Worm (Caenorhabditis elegans) whole organism, young adult: ENCODE measurements around the gene C34D4.10.

ENCODE experiments used
- B0019.2 ChIP-seq: fragments of 200-800 bp; sonication (Bioruptor generic); conservative IDR thresholded peaks from 2 replicates; pipeline ENCODE4 v1.3.6; 2022; ENCODE audit warnings: missing genetic modification reagents, missing genetic modification characterization, missing compliant biosample characterization
- B0035.1 ChIP-seq: sonication (generic microtip); optimal IDR thresholded peaks from 2 replicates; lab custom pipeline; 2016; ENCODE audit warnings: missing genetic modification characterization, mild to moderate bottlenecking, missing compliant biosample characterization, missing genotype, missing genetic modification reagents
- C17E4.6 ChIP-seq: fragments of 200-800 bp; sonication (Bioruptor generic); IDR thresholded peaks from 2 replicates; pipeline ENCODE4 v1.3.6; 2022; ENCODE audit warnings: missing genetic modification reagents, missing genetic modification characterization, missing compliant biosample characterization
- F10E7.11 ChIP-seq: sonication (generic microtip); optimal IDR thresholded peaks from 2 replicates; lab custom pipeline; 2017; ENCODE audit warnings: mild to moderate bottlenecking, missing genetic modification characterization, moderate library complexity, missing compliant biosample characterization
- F22D6.2 ChIP-seq: sonication (generic microtip); optimal IDR thresholded peaks from 2 replicates; lab custom pipeline; 2016; ENCODE audit warnings: mild to moderate bottlenecking, missing genetic modification characterization, missing compliant biosample characterization
- F39B2.1 ChIP-seq: fragments of 200-800 bp; sonication (Bioruptor generic); IDR thresholded peaks from 2 replicates; pipeline ENCODE4 v1.3.6; 2022; ENCODE audit warnings: missing genetic modification reagents, missing genetic modification characterization, missing compliant biosample characterization
- F55B11.4 ChIP-seq: sonication (generic microtip); optimal IDR thresholded peaks from 2 replicates; lab custom pipeline; 2016; ENCODE audit warnings: missing compliant biosample characterization, missing genetic modification characterization, borderline replicate concordance; ENCODE audit not compliant: insufficient read depth
- K11D2.4 ChIP-seq: fragments of 200-800 bp; sonication (Bioruptor generic); IDR thresholded peaks from 2 replicates; pipeline ENCODE4 v1.3.6; 2022; ENCODE audit warnings: missing genetic modification reagents, missing genetic modification characterization, missing compliant biosample characterization
- K12H6.12 ChIP-seq: fragments of 200-800 bp; sonication (Bioruptor generic); optimal IDR thresholded peaks from 2 replicates; lab custom pipeline; 2018; ENCODE audit warnings: mild to moderate bottlenecking, missing genetic modification characterization, missing compliant biosample characterization
- T07F8.4 ChIP-seq: sonication (generic microtip); optimal IDR thresholded peaks from 2 replicates; lab custom pipeline; 2016; ENCODE audit warnings: mild to moderate bottlenecking, missing genetic modification characterization, moderate library complexity, missing compliant biosample characterization
- Y67H2A.10 ChIP-seq: fragments of 200-800 bp; sonication (Bioruptor generic); conservative IDR thresholded peaks from 2 replicates; pipeline ENCODE4 v1.3.6; 2022; ENCODE audit warnings: missing genetic modification reagents, missing genetic modification characterization, missing compliant biosample characterization
- Y95B8A.8 ChIP-seq: fragments of 200-800 bp; sonication (Bioruptor generic); IDR thresholded peaks from 2 replicates; pipeline ENCODE4 v1.3.6; 2022; ENCODE audit warnings: missing genetic modification reagents, missing genetic modification characterization, missing compliant biosample characterization
- akir-1 ChIP-seq: fragments of 200-800 bp; sonication (Bioruptor generic); optimal IDR thresholded peaks from 2 replicates; lab custom pipeline; 2018; ENCODE audit warnings: mild to moderate bottlenecking, missing genetic modification characterization, moderate library complexity, missing compliant biosample characterization
- attf-5 ChIP-seq: fragments of 200-800 bp; sonication (Bioruptor generic); optimal IDR thresholded peaks from 2 replicates; lab custom pipeline; 2018; ENCODE audit warnings: mild to moderate bottlenecking, missing genetic modification characterization, missing compliant biosample characterization
- attf-6 ChIP-seq: fragments of 200-800 bp; sonication (Bioruptor generic); IDR thresholded peaks from 2 replicates; pipeline ENCODE4 v1.3.6; 2022; ENCODE audit warnings: missing genetic modification reagents, missing genetic modification characterization, missing compliant biosample characterization
- cebp-1 ChIP-seq, 2 experiments: fragments of 200-800 bp in 1 of 2; sonication (Bioruptor generic) in 1 of 2; sonication (generic microtip) in 1 of 2; IDR thresholded peaks in 1 of 2; optimal IDR thresholded peaks in 1 of 2; 2 replicates each; pipeline versions ENCODE4 v1.3.6 to Lab custom; 2017 to 2022; ENCODE audit warnings: missing compliant biosample characterization in 2 of 2, missing genetic modification characterization in 2 of 2, mild to moderate bottlenecking in 1 of 2, missing genetic modification reagents in 1 of 2, moderate library complexity in 1 of 2
- cebp-2 ChIP-seq: fragments of 200-800 bp; sonication (Bioruptor generic); IDR thresholded peaks from 2 replicates; pipeline ENCODE4 v1.3.6; 2022; ENCODE audit warnings: missing genetic modification characterization, missing compliant biosample characterization
- ceh-58 ChIP-seq: fragments of 200-800 bp; sonication (Bioruptor generic); IDR thresholded peaks from 2 replicates; pipeline ENCODE4 v1.3.6; 2022; ENCODE audit warnings: missing genetic modification characterization, missing compliant biosample characterization
- chd-7 ChIP-seq: sonication (generic microtip); optimal IDR thresholded peaks from 2 replicates; lab custom pipeline; 2016; ENCODE audit warnings: mild to moderate bottlenecking, missing genetic modification characterization, moderate library complexity, missing compliant biosample characterization
- die-1 ChIP-seq: sonication (generic microtip); optimal IDR thresholded peaks from 2 replicates; lab custom pipeline; 2016; ENCODE audit warnings: missing genotype, mild to moderate bottlenecking, missing genetic modification characterization, missing compliant biosample characterization
- ets-4 ChIP-seq: fragments of 200-800 bp; sonication (Bioruptor generic); optimal IDR thresholded peaks from 2 replicates; lab custom pipeline; 2018; ENCODE audit warnings: mild to moderate bottlenecking, missing genetic modification characterization, missing compliant biosample characterization
- hlh-12 ChIP-seq: sonication (generic microtip); optimal IDR thresholded peaks from 2 replicates; lab custom pipeline; 2016; ENCODE audit warnings: missing genetic modification characterization, missing compliant biosample characterization
- hmg-20 ChIP-seq: fragments of 200-800 bp; sonication (Bioruptor generic); IDR thresholded peaks from 2 replicates; pipeline ENCODE4 v1.3.6; 2022; ENCODE audit warnings: missing genetic modification reagents, missing genetic modification characterization, missing compliant biosample characterization
- hsf-1 ChIP-seq: fragments of 200-800 bp; sonication (Bioruptor generic); IDR thresholded peaks from 2 replicates; pipeline ENCODE4 v1.3.6; 2022; ENCODE audit warnings: missing genetic modification reagents, missing genetic modification characterization, missing compliant biosample characterization
- lin-54 ChIP-seq: fragments of 200-800 bp; sonication (Bioruptor generic); optimal IDR thresholded peaks from 2 replicates; lab custom pipeline; 2018; ENCODE audit warnings: mild to moderate bottlenecking, missing genetic modification characterization, missing compliant biosample characterization
- lsl-1 ChIP-seq: fragments of 200-800 bp; sonication (Bioruptor generic); optimal IDR thresholded peaks from 2 replicates; lab custom pipeline; 2018; ENCODE audit warnings: mild to moderate bottlenecking, missing genetic modification characterization, moderate library complexity, missing compliant biosample characterization
- madf-3 ChIP-seq: fragments of 200-800 bp; sonication (Bioruptor generic); IDR thresholded peaks from 2 replicates; pipeline ENCODE4 v1.3.6; 2022; ENCODE audit warnings: missing genetic modification reagents, missing genetic modification characterization, missing compliant biosample characterization
- mes-4 ChIP-seq: sonication (generic microtip); optimal IDR thresholded peaks from 2 replicates; lab custom pipeline; 2016; ENCODE audit warnings: missing genotype, missing genetic modification characterization, missing compliant biosample characterization
- nfya-2 ChIP-seq: fragments of 200-800 bp; sonication (Bioruptor generic); IDR thresholded peaks from 2 replicates; pipeline ENCODE4 v1.3.6; 2022; ENCODE audit warnings: missing genetic modification reagents, missing genetic modification characterization, missing compliant biosample characterization
- nfyb-1 ChIP-seq: fragments of 200-800 bp; sonication (Bioruptor generic); IDR thresholded peaks from 2 replicates; pipeline ENCODE4 v1.3.6; 2022; ENCODE audit warnings: missing genetic modification reagents, missing genetic modification characterization, missing compliant biosample characterization
- nhr-27 ChIP-seq: fragments of 200-800 bp; sonication (Bioruptor generic); optimal IDR thresholded peaks from 2 replicates; lab custom pipeline; 2018; ENCODE audit warnings: mild to moderate bottlenecking, missing genetic modification characterization, moderate library complexity, missing compliant biosample characterization
- nhr-80 ChIP-seq: sonication (generic microtip); optimal IDR thresholded peaks from 2 replicates; lab custom pipeline; 2016; ENCODE audit warnings: missing genetic modification characterization, missing compliant biosample characterization
- nhr-90 ChIP-seq: sonication (generic microtip); optimal IDR thresholded peaks from 2 replicates; lab custom pipeline; 2016; ENCODE audit warnings: missing genotype, mild to moderate bottlenecking, missing genetic modification characterization, missing compliant biosample characterization
- pbrm-1 ChIP-seq: fragments of 200-800 bp; sonication (Bioruptor generic); IDR thresholded peaks from 2 replicates; pipeline ENCODE4 v1.3.6; 2022; ENCODE audit warnings: missing genetic modification reagents, missing genetic modification characterization, missing compliant biosample characterization
- pha-4 ChIP-seq: fragments of 150-350 bp; sonication (generic microtip); optimal IDR thresholded peaks from 2 replicates; lab custom pipeline; 2014; ENCODE audit warnings: missing biosample characterization, missing genetic modification reagents, missing genetic modification characterization
- rcor-1 ChIP-seq: fragments of 200-800 bp; sonication (Bioruptor generic); IDR thresholded peaks from 2 replicates; pipeline ENCODE4 v1.3.6; 2022; ENCODE audit warnings: missing genetic modification reagents, missing genetic modification characterization, missing compliant biosample characterization
- sea-2 ChIP-seq: fragments of 200-800 bp; sonication (Bioruptor generic); IDR thresholded peaks from 2 replicates; pipeline ENCODE4 v1.3.6; 2022; ENCODE audit warnings: missing genetic modification characterization, missing compliant biosample characterization
- snpc-1.1 ChIP-seq: sonication (generic microtip); optimal IDR thresholded peaks from 2 replicates; lab custom pipeline; 2017; ENCODE audit warnings: missing genetic modification characterization, mild to moderate bottlenecking, missing compliant biosample characterization, antibody characterized with exemption, moderate library complexity, missing genotype, missing genetic modification reagents; ENCODE audit not compliant: insufficient read depth
- snpc-3.4 ChIP-seq: sonication (generic microtip); optimal IDR thresholded peaks from 2 replicates; lab custom pipeline; 2017; ENCODE audit warnings: missing genetic modification characterization, mild to moderate bottlenecking, missing compliant biosample characterization, antibody characterized with exemption, moderate library complexity, missing genotype, missing genetic modification reagents
- snpc-4 ChIP-seq, 5 experiments: fragments of 150-350 bp in 1 of 5; sonication (generic microtip) in 4 of 5; optimal IDR thresholded peaks; 2 replicates each; lab custom pipeline; 2014 to 2018; ENCODE audit warnings: missing genetic modification characterization in 5 of 5, missing biosample characterization in 3 of 5, antibody characterized with exemption in 2 of 5, mild to moderate bottlenecking in 2 of 5, missing compliant biosample characterization in 2 of 5, missing genotype in 2 of 5, moderate library complexity in 2 of 5, missing genetic modification reagents in 1 of 5
- somi-1 ChIP-seq: fragments of 200-800 bp; sonication (Bioruptor generic); optimal IDR thresholded peaks from 2 replicates; lab custom pipeline; 2018; ENCODE audit warnings: mild to moderate bottlenecking, missing genetic modification characterization, missing compliant biosample characterization
- unc-130 ChIP-seq: sonication (generic microtip); optimal IDR thresholded peaks from 2 replicates; lab custom pipeline; 2016; ENCODE audit warnings: missing genetic modification reagents, missing genetic modification characterization, missing compliant biosample characterization
- unc-62 ChIP-seq: fragments of 150-350 bp; optimal IDR thresholded peaks from 2 replicates; lab custom pipeline; 2014; ENCODE audit warnings: missing biosample characterization, missing genetic modification reagents, missing genetic modification characterization
- zfh-2 ChIP-seq: fragments of 200-800 bp; sonication (Bioruptor generic); conservative IDR thresholded peaks from 2 replicates; pipeline ENCODE4 v1.3.6; 2022; ENCODE audit warnings: missing genetic modification reagents, missing genetic modification characterization, missing compliant biosample characterization
- ztf-22 ChIP-seq: fragments of 200-800 bp; sonication (Bioruptor generic); optimal IDR thresholded peaks from 2 replicates; lab custom pipeline; 2018; ENCODE audit warnings: mild to moderate bottlenecking, missing genetic modification characterization, moderate library complexity, missing compliant biosample characterization
- ztf-26 ChIP-seq: sonication (generic microtip); optimal IDR thresholded peaks from 2 replicates; lab custom pipeline; 2017; ENCODE audit warnings: missing genetic modification characterization, missing compliant biosample characterization
- ztf-6 ChIP-seq: fragments of 200-800 bp; sonication (Bioruptor generic); IDR thresholded peaks from 2 replicates; pipeline ENCODE4 v1.3.6; 2022; ENCODE audit warnings: missing genetic modification reagents, missing genetic modification characterization, missing compliant biosample characterization

Gene C34D4.10

DNA sequence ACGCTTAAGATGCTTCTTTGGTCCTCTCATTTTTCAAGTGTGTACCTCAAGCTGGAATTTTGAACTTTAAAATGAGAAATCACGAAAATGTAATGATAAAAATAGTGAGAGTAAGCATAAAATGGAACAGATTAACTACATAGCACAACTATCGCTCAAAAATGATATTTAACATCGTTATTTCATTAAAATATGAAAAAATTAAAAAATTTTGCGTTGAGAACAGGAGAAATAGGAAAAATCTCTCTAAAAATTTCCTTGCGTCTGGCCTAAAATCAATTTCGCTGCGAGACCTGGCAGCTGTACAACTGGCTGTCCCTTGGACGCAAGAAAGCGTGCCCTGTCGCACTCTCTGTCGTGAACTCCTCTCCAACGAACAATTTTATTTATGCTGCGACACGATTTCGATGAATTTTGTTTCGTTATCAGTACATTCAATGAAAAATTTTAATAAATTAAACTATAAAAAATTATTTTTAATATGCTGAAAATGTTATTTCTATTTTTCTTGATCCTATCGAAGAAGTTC lies 36.5 kb downstream of the C34D4.10 start, which contains the start of gene rps-4 (continued):
- no peak for TF ChIP-seq nhr-27 (tag; lab: Kevin White, UChicago)
- TF ChIP-seq chd-7 (tag; lab: Kevin White, UChicago): no peak
- TF ChIP-seq snpc-1.1 (tag; lab: Kevin White, UChicago): peak; percentile 14
- peak; percentile 73 for TF ChIP-seq lin-54
- peak; percentile 82 for TF ChIP-seq nfyb-1
- no peak for TF ChIP-seq B0035.1 (tag; lab: Kevin White, UChicago)
- no peak for TF ChIP-seq F22D6.2 (tag; lab: Kevin White, UChicago)
- TF ChIP-seq F55B11.4 (tag; lab: Kevin White, UChicago): no peak
- no peak for TF ChIP-seq hmg-20 (GFP tag; lab: Robert Waterston, UW)
- peak; percentile 19 for TF ChIP-seq ztf-26
- TF ChIP-seq K12H6.12 (tag; lab: Kevin White, UChicago): peak; percentile 61
- no peak for TF ChIP-seq F39B2.1 (GFP tag; lab: Robert Waterston, UW)
- TF ChIP-seq madf-3 (GFP tag; lab: Robert Waterston, UW): peak; percentile 37; the same call in 1 of the 2 replicates
- peak; percentile 24 for TF ChIP-seq somi-1
- TF ChIP-seq ztf-22 (GFP tag; lab: Kevin White, UChicago): no peak
- TF ChIP-seq cebp-2 (GFP tag; lab: Robert Waterston, UW): no peak
- TF ChIP-seq K11D2.4: peak; percentile 56; the same call in 1 of the 2 replicates
- no peak for TF ChIP-seq attf-6
- TF ChIP-seq akir-1 (GFP tag; lab: Kevin White, UChicago): no peak
- TF ChIP-seq pbrm-1 (GFP tag; lab: Robert Waterston, UW): peak; percentile 79
- peak; percentile 62 for TF ChIP-seq nhr-80 (tag; lab: Kevin White, UChicago)
- peak; percentile 37 for TF ChIP-seq snpc-4 (GFP tag; optimal IDR thresholded peaks at IDR 0.05; lab: Kevin White, UChicago)
- TF ChIP-seq snpc-4 (tag; optimal IDR thresholded peaks at IDR 0.05; lab: Kevin White, UChicago): peak; percentile 60 to 88 (median 76)
- TF ChIP-seq B0019.2: no peak
- peak; percentile 50 for TF ChIP-seq pha-4 (tag; lab: Kevin White, UChicago)
- no peak for TF ChIP-seq ets-4 (GFP tag; lab: Kevin White, UChicago)
- peak; percentile 52 for TF ChIP-seq rcor-1 (GFP tag; lab: Robert Waterston, UW)
- TF ChIP-seq zfh-2 (GFP tag; lab: Robert Waterston, UW): no peak
- TF ChIP-seq unc-130 (GFP tag; lab: Kevin White, UChicago): peak; percentile 8
- TF ChIP-seq F10E7.11 (tag; lab: Kevin White, UChicago): no peak
- no peak for TF ChIP-seq nhr-90 (tag; lab: Kevin White, UChicago)
- no peak for TF ChIP-seq nfya-2 (GFP tag; lab: Robert Waterston, UW)
- TF ChIP-seq unc-62 (GFP tag; lab: Kevin White, UChicago): no peak
- TF ChIP-seq attf-5 (GFP tag; lab: Kevin White, UChicago): peak; percentile 87
- TF ChIP-seq lsl-1 (GFP tag; lab: Kevin White, UChicago): peak; percentile 68
- TF ChIP-seq sea-2 (GFP tag; lab: Robert Waterston, UW): no peak
- TF ChIP-seq ztf-6 (GFP tag; lab: Robert Waterston, UW): no peak
- TF ChIP-seq cebp-1 (GFP tag; IDR thresholded peaks at IDR 0.05; lab: Robert Waterston, UW): no peak
- TF ChIP-seq cebp-1 (tag; optimal IDR thresholded peaks at IDR 0.05; lab: Kevin White, UChicago): peak; percentile 77
- TF ChIP-seq T07F8.4: no peak
- no peak for TF ChIP-seq Y95B8A.8 (GFP tag; lab: Robert Waterston, UW)
- TF ChIP-seq snpc-3.4 (tag; lab: Kevin White, UChicago): peak; percentile 68
- TF ChIP-seq ceh-58 (GFP tag; lab: Robert Waterston, UW): no peak
- TF ChIP-seq mes-4 (tag; lab: Kevin White, UChicago): no peak
- 0 out of 2 replicates have a peak, but pooled peaks have one; percentile 35 for TF ChIP-seq Y67H2A.10 (GFP tag; lab: Robert Waterston, UW)
- no peak for TF ChIP-seq C17E4.6 (GFP tag; lab: Robert Waterston, UW)
- no peak for TF ChIP-seq hsf-1 (GFP tag; lab: Robert Waterston, UW)
- no peak for TF ChIP-seq hlh-12
- TF ChIP-seq die-1 (tag; lab: Kevin White, UChicago): no peak
